Worm (Caenorhabditis elegans): ENCODE measurements around the gene F13A2.2.

ce11 chrV:4360018-4360417, 24.4 kb downstream of the F13A2.2 start:
- no peak for TF ChIP-seq tlf-1 (GFP tag; optimal IDR thresholded peaks at IDR 0.05)
- no peak for TF ChIP-seq lsl-1 (GFP tag; optimal IDR thresholded peaks at IDR 0.05)
- no peak for TF ChIP-seq unc-62 (GFP tag; optimal IDR thresholded peaks at IDR 0.05)
- TF ChIP-seq ama-1 (optimal IDR thresholded peaks at IDR 0.05) = no peak
- no peak for TF ChIP-seq ama-1 (GFP tag; optimal IDR thresholded peaks at IDR 0.05)
- TF ChIP-seq aptf-3 (GFP tag; IDR thresholded peaks at IDR 0.05) = no peak
- no peak for TF ChIP-seq F49E8.2 (tag; optimal IDR thresholded peaks at IDR 0.05; ENCODE audit: insufficient read depth)
- TF ChIP-seq snpc-1.1 (tag; optimal IDR thresholded peaks at IDR 0.05; ENCODE audit: insufficient read depth) = no peak
- TF ChIP-seq rec-8 (tag; optimal IDR thresholded peaks at IDR 0.05) = no peak
- TF ChIP-seq aptf-2 (GFP tag; conservative IDR thresholded peaks at IDR 0.05) = no peak
- TF ChIP-seq zfh-2 (GFP tag; conservative IDR thresholded peaks at IDR 0.05) = no peak
- no peak for TF ChIP-seq snpc-4 (GFP tag; optimal IDR thresholded peaks at IDR 0.05)
- TF ChIP-seq snpc-4 (tag; optimal IDR thresholded peaks at IDR 0.05) = no peak
- no peak for TF ChIP-seq ztf-26 (tag; optimal IDR thresholded peaks at IDR 0.05)

All from whole organism, young adult.